Worm (Caenorhabditis elegans): ENCODE measurements around the gene C28G1.6.

ce11 chrX:8786687-8787086 is 44.4 kb downstream of the C28G1.6 start:
- TF ChIP-seq ceh-83 (GFP tag; optimal IDR thresholded peaks at IDR 0.05) (no peak), elt-1 (tag; optimal IDR thresholded peaks at IDR 0.05; ENCODE audit: borderline replicate concordance, insufficient read depth) (no peak), nhr-12 (tag; optimal IDR thresholded peaks at IDR 0.05) (no peak)
